Worm (Caenorhabditis elegans) whole organism, L2 larva: ENCODE data around the gene cox-11.

ENCODE experiments used
- C34F6.9 ChIP-seq: fragments of 150-350 bp; optimal IDR thresholded peaks from 2 replicates; lab custom pipeline; 2014; ENCODE audit warnings: missing biosample characterization, missing genetic modification characterization
- R02D3.7 ChIP-seq: fragments of 150-350 bp; optimal IDR thresholded peaks from 2 replicates; lab custom pipeline; 2014; ENCODE audit warnings: missing biosample characterization, missing genetic modification characterization
- alr-1 ChIP-seq: fragments of 150-350 bp; optimal IDR thresholded peaks from 2 replicates; lab custom pipeline; 2014; ENCODE audit warnings: missing biosample characterization, missing genetic modification characterization
- ama-1 ChIP-seq: fragments of 150-350 bp; optimal IDR thresholded peaks from 2 replicates; lab custom pipeline; 2018; ENCODE audit warnings: inconsistent platforms
- blmp-1 ChIP-seq: sonication (generic microtip); optimal IDR thresholded peaks from 2 replicates; lab custom pipeline; 2017; ENCODE audit warnings: missing genetic modification characterization, mild to moderate bottlenecking, missing compliant biosample characterization, antibody characterized with exemption, moderate library complexity; ENCODE audit not compliant: insufficient read depth
- ceh-16 ChIP-seq: fragments of 150-350 bp; optimal IDR thresholded peaks from 2 replicates; lab custom pipeline; 2014; ENCODE audit warnings: missing biosample characterization, missing genetic modification characterization
- crh-2 ChIP-seq: sonication (generic microtip); optimal IDR thresholded peaks from 2 replicates; lab custom pipeline; 2017; ENCODE audit warnings: missing biosample characterization, missing genetic modification characterization
- egl-27 ChIP-seq: sonication (generic microtip); optimal IDR thresholded peaks from 3 replicates; lab custom pipeline; 2017; ENCODE audit warnings: missing biosample characterization, missing genetic modification reagents, missing genetic modification characterization
- elt-1 ChIP-seq: fragments of 150-350 bp; optimal IDR thresholded peaks from 2 replicates; lab custom pipeline; 2014; ENCODE audit warnings: missing biosample characterization, missing genetic modification characterization
- elt-3 ChIP-seq: sonication (generic microtip); optimal IDR thresholded peaks from 2 replicates; lab custom pipeline; 2017; ENCODE audit warnings: missing biosample characterization, missing genetic modification characterization
- fos-1 ChIP-seq: fragments of 150-350 bp; optimal IDR thresholded peaks from 2 replicates; lab custom pipeline; 2014; ENCODE audit warnings: missing biosample characterization, missing genetic modification characterization
- gmeb-1 ChIP-seq: fragments of 150-350 bp; optimal IDR thresholded peaks from 2 replicates; lab custom pipeline; 2014; ENCODE audit warnings: missing biosample characterization, missing genetic modification characterization
- lin-13 ChIP-seq: fragments of 150-350 bp; optimal IDR thresholded peaks from 2 replicates; lab custom pipeline; 2014; ENCODE audit warnings: missing biosample characterization, missing genetic modification reagents, missing genetic modification characterization
- lin-39 ChIP-seq: fragments of 150-350 bp; optimal IDR thresholded peaks from 2 replicates; lab custom pipeline; 2014; ENCODE audit warnings: missing biosample characterization, missing genetic modification reagents, missing genetic modification characterization
- lsy-2 ChIP-seq, 2 experiments: fragments of 150-350 bp in 1 of 2; sonication (generic microtip) in 1 of 2; optimal IDR thresholded peaks; 2 replicates each; lab custom pipeline; 2014 to 2017; ENCODE audit warnings: missing biosample characterization in 2 of 2, missing genetic modification characterization in 2 of 2
- mbf-1 ChIP-seq: sonication (generic microtip); optimal IDR thresholded peaks from 2 replicates; lab custom pipeline; 2017; ENCODE audit warnings: missing biosample characterization, missing genetic modification characterization
- mdl-1 ChIP-seq, 2 experiments: fragments of 150-350 bp in 1 of 2; sonication (generic microtip) in 1 of 2; optimal IDR thresholded peaks; 2 replicates each; lab custom pipeline; 2017; ENCODE audit warnings: missing biosample characterization in 2 of 2, missing genetic modification characterization in 2 of 2
- nhr-11 ChIP-seq: fragments of 150-350 bp; optimal IDR thresholded peaks from 2 replicates; lab custom pipeline; 2014; ENCODE audit warnings: missing biosample characterization, missing genetic modification characterization
- nhr-129 ChIP-seq: fragments of 150-350 bp; optimal IDR thresholded peaks from 2 replicates; lab custom pipeline; 2014; ENCODE audit warnings: missing biosample characterization, missing genetic modification characterization
- nhr-21 ChIP-seq: fragments of 150-350 bp; optimal IDR thresholded peaks from 2 replicates; lab custom pipeline; 2014; ENCODE audit warnings: missing biosample characterization, missing genetic modification characterization
- nhr-23 ChIP-seq: fragments of 150-350 bp; optimal IDR thresholded peaks from 2 replicates; lab custom pipeline; 2014; ENCODE audit warnings: missing biosample characterization, missing genetic modification reagents, missing genetic modification characterization
- nhr-25 ChIP-seq: fragments of 150-350 bp; sonication (generic microtip); optimal IDR thresholded peaks from 3 replicates; lab custom pipeline; 2014; ENCODE audit warnings: missing biosample characterization, missing genetic modification characterization
- nhr-6 ChIP-seq: fragments of 150-350 bp; optimal IDR thresholded peaks from 2 replicates; lab custom pipeline; 2014; ENCODE audit warnings: missing biosample characterization, missing genetic modification characterization
- nhr-77 ChIP-seq: fragments of 150-350 bp; optimal IDR thresholded peaks from 2 replicates; lab custom pipeline; 2014; ENCODE audit warnings: missing biosample characterization, missing genetic modification characterization
- sem-4 ChIP-seq: fragments of 150-350 bp; optimal IDR thresholded peaks from 2 replicates; lab custom pipeline; 2014; ENCODE audit warnings: missing biosample characterization, missing genetic modification reagents, missing genetic modification characterization
- skn-1 ChIP-seq: sonication (generic microtip); optimal IDR thresholded peaks from 2 replicates; lab custom pipeline; 2017; ENCODE audit warnings: missing biosample characterization, missing genetic modification characterization
- sma-3 ChIP-seq: sonication (generic microtip); optimal IDR thresholded peaks from 2 replicates; lab custom pipeline; 2016; ENCODE audit warnings: missing genetic modification reagents, missing genetic modification characterization, missing compliant biosample characterization
- unc-39 ChIP-seq: fragments of 150-350 bp; optimal IDR thresholded peaks from 2 replicates; lab custom pipeline; 2014; ENCODE audit warnings: missing biosample characterization, missing genetic modification characterization
- unc-55 ChIP-seq: fragments of 150-350 bp; sonication (generic microtip); optimal IDR thresholded peaks from 3 replicates; lab custom pipeline; 2014; ENCODE audit warnings: missing biosample characterization, missing genetic modification reagents, missing genetic modification characterization
- unc-62 ChIP-seq: fragments of 150-350 bp; optimal IDR thresholded peaks from 2 replicates; lab custom pipeline; 2014; ENCODE audit warnings: missing biosample characterization, missing genetic modification reagents, missing genetic modification characterization
- zag-1 ChIP-seq: fragments of 150-350 bp; optimal IDR thresholded peaks from 2 replicates; lab custom pipeline; 2014; ENCODE audit warnings: missing biosample characterization, missing genetic modification characterization
- ztf-1 ChIP-seq: fragments of 200-800 bp; sonication (Bioruptor generic); conservative IDR thresholded peaks from 2 replicates; pipeline ENCODE4 v1.3.6; 2022; ENCODE audit warnings: missing genetic modification characterization, missing compliant biosample characterization
- ztf-11 ChIP-seq: sonication (generic microtip); optimal IDR thresholded peaks from 2 replicates; lab custom pipeline; 2017; ENCODE audit warnings: missing biosample characterization, missing genetic modification characterization
- ztf-4 ChIP-seq: fragments of 150-350 bp; optimal IDR thresholded peaks from 2 replicates; lab custom pipeline; 2014; ENCODE audit warnings: missing biosample characterization, missing genetic modification characterization

cox-11 gene

DNA sequence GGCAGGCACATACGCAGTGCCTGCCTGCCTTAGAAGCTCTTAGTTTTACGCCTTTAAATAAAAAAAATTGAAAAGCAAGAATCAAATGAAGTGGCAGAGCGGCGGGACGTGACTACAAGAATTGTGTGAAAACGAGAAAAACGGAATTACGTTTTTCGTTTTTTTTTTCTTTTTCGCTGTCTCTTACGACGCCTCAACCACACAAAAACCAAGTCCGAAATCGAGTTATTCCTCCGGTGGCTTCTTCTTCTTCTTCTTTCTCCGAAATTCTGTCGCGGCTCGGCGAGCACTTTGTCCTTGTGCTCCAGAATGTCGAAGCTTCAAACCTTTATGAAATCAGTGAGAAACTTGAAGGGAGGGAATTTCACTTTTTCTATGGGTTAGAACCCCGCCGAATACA lies 23.5 kb upstream of the cox-11 start:
- TF ChIP-seq ceh-16 (tag; lab: Kevin White, UChicago) (no peak), unc-55 (GFP tag; lab: Kevin White, UChicago) (no peak), egl-27 (tag; lab: Kevin White, UChicago) (no peak), sem-4 (no peak)

- TF ChIP-seq unc-62 (GFP tag; lab: Kevin White, UChicago), result no peak
- TF ChIP-seq lin-39 (tag; lab: Kevin White, UChicago), result no peak
- no peak for TF ChIP-seq alr-1 (tag; lab: Kevin White, UChicago)
- no peak for TF ChIP-seq skn-1
- no peak for TF ChIP-seq crh-2
- no peak for TF ChIP-seq mbf-1
- TF ChIP-seq ztf-1, result no peak
- TF ChIP-seq mdl-1 (tag; optimal IDR thresholded peaks at IDR 0.05; lab: Kevin White, UChicago), result no peak
- no peak for TF ChIP-seq R02D3.7
- TF ChIP-seq C34F6.9 (tag; lab: Kevin White, UChicago), result no peak
- no peak for TF ChIP-seq zag-1
- TF ChIP-seq ztf-11 (tag; lab: Kevin White, UChicago), result no peak
- no peak for TF ChIP-seq elt-1 (tag; lab: Kevin White, UChicago)
- no peak for TF ChIP-seq ztf-4 (tag; lab: Kevin White, UChicago)
- no peak for TF ChIP-seq lin-13 (GFP tag; lab: Kevin White, UChicago)
Measured at ce11 chrIV:13221657-13222056, 22.5 kb upstream of the cox-11 start, which contains the start of gene C48D1.5. Gene C48D1.5, plus strand, starts transcription at chrIV:13221957.

ce11 chrIV:13231393-13231792 lies 12.7 kb upstream of the cox-11 start:
- peak; percentile 88 to 98 for TF ChIP-seq lsy-2 (tag; optimal IDR thresholded peaks at IDR 0.05; lab: Kevin White, UChicago)
- peak; percentile 5 for TF ChIP-seq gmeb-1 (tag; lab: Kevin White, UChicago)
- peak; percentile 55 for TF ChIP-seq C34F6.9 (tag; lab: Kevin White, UChicago)
- TF ChIP-seq nhr-11 (tag; lab: Kevin White, UChicago), result no peak
- TF ChIP-seq unc-62 (GFP tag; lab: Kevin White, UChicago), result no peak
- TF ChIP-seq lin-13 (GFP tag; lab: Kevin White, UChicago), result peak; percentile 60
- TF ChIP-seq blmp-1 (tag; lab: Kevin White, UChicago), result no peak
- TF ChIP-seq unc-55 (GFP tag; lab: Kevin White, UChicago), result peak; percentile 73
- no peak for TF ChIP-seq skn-1
- no peak for TF ChIP-seq nhr-77 (tag; lab: Kevin White, UChicago)
- TF ChIP-seq fos-1 (tag; lab: Kevin White, UChicago), result peak; percentile 9
- TF ChIP-seq nhr-129, result peak; percentile 81
- peak; percentile 7 for TF ChIP-seq nhr-6 (tag; lab: Kevin White, UChicago)
- TF ChIP-seq crh-2, result peak; percentile 73

- no peak for TF ChIP-seq ztf-11 (tag; lab: Kevin White, UChicago)
Measured at ce11 chrIV:13236485-13236884, 7.6 kb upstream of the cox-11 start, which contains the start of gene pwp-1. Gene pwp-1, minus strand, starts transcription at chrIV:13236585.

ce11 chrIV:13238943-13239861 lies 4.9 kb upstream of the cox-11 start, which contains the start of gene tag-115:
Gene tag-115, minus strand, starts transcription at chrIV:13239414.
- TF ChIP-seq nhr-77 (tag; lab: Kevin White, UChicago) (no peak), nhr-23 (tag; lab: Kevin White, UChicago) (no peak), sma-3 (peak; percentile 17), skn-1 (no peak), nhr-25 (tag; lab: Kevin White, UChicago) (peak; percentile 5), unc-55 (GFP tag; lab: Kevin White, UChicago) (peak; percentile 8), unc-39 (tag; lab: Kevin White, UChicago) (no peak), lsy-2 (tag; optimal IDR thresholded peaks at IDR 0.05; lab: Kevin White, UChicago) (peak in 1 of 2 experiments; percentile 23), ztf-1 (no peak), elt-3 (tag; lab: Kevin White, UChicago) (no peak), mbf-1 (no peak), ama-1 (lab: Kevin White, UChicago) (peak; percentile 47), C34F6.9 (tag; lab: Kevin White, UChicago) (peak; percentile 38), nhr-21 (tag; lab: Kevin White, UChicago) (peak; percentile 1), nhr-6 (tag; lab: Kevin White, UChicago) (no peak), gmeb-1 (tag; lab: Kevin White, UChicago) (no peak)
- TF ChIP-seq, all 48 proteins: peak for 7
